Worm (Caenorhabditis elegans) whole organism, L4 larva: ENCODE measurements around the gene wrt-6.
A peak's percentile ranks its signal among the peaks of the same experiment; 100 is the strongest.

ENCODE experiments used
- F10B5.3 ChIP-seq: sonication (generic microtip); optimal IDR thresholded peaks from 2 replicates; lab custom pipeline; 2016; ENCODE audit warnings: mild to moderate bottlenecking, missing genetic modification characterization, missing compliant biosample characterization
- F37D6.2 ChIP-seq: sonication (generic microtip); optimal IDR thresholded peaks from 2 replicates; lab custom pipeline; 2016; ENCODE audit warnings: mild to moderate bottlenecking, missing genetic modification characterization, missing compliant biosample characterization
- R02D3.7 ChIP-seq: fragments of 150-350 bp; sonication (generic microtip); optimal IDR thresholded peaks from 3 replicates; lab custom pipeline; 2014; ENCODE audit warnings: missing biosample characterization, missing genetic modification characterization
- T26A8.4 ChIP-seq: fragments of 200-800 bp; sonication (Bioruptor generic); IDR thresholded peaks from 2 replicates; pipeline ENCODE4 v1.3.6; 2022; ENCODE audit warnings: missing genetic modification characterization, missing compliant biosample characterization
- Y75B8A.6 ChIP-seq: fragments of 200-800 bp; sonication (Bioruptor generic); IDR thresholded peaks from 2 replicates; pipeline ENCODE4 v1.3.6; 2022; ENCODE audit warnings: missing genetic modification reagents, missing genetic modification characterization, missing compliant biosample characterization
- aha-1 ChIP-seq: fragments of 150-350 bp; peaks from one replicate; lab custom pipeline; 2014; ENCODE audit warnings: missing biosample characterization, missing genetic modification characterization
- arid-1 ChIP-seq: fragments of 200-800 bp; sonication (Bioruptor generic); conservative IDR thresholded peaks from 2 replicates; pipeline ENCODE4 v1.3.6; 2022; ENCODE audit warnings: missing genetic modification reagents, missing genetic modification characterization, missing compliant biosample characterization
- ceh-28 ChIP-seq: fragments of 150-350 bp; optimal IDR thresholded peaks from 2 replicates; lab custom pipeline; 2014; ENCODE audit warnings: missing biosample characterization, missing genetic modification reagents, missing genetic modification characterization
- ceh-32 ChIP-seq: sonication (generic microtip); optimal IDR thresholded peaks from 2 replicates; lab custom pipeline; 2016; ENCODE audit warnings: mild to moderate bottlenecking, missing genetic modification characterization, missing compliant biosample characterization; ENCODE audit not compliant: poor library complexity
- daf-12 ChIP-seq: fragments of 150-350 bp; optimal IDR thresholded peaks from 2 replicates; lab custom pipeline; 2014; ENCODE audit warnings: missing biosample characterization, missing genetic modification reagents, missing genetic modification characterization
- daf-16 ChIP-seq, 3 experiments: sonication (generic microtip); optimal IDR thresholded peaks; 2 replicates each; lab custom pipeline; 2016 to 2017; ENCODE audit warnings: missing genetic modification characterization in 3 of 3, missing genetic modification reagents in 3 of 3, mild to moderate bottlenecking in 2 of 3, missing compliant biosample characterization in 2 of 3, missing biosample characterization in 1 of 3, moderate library complexity in 1 of 3
- dmd-6 ChIP-seq: fragments of 200-800 bp; sonication (Bioruptor generic); IDR thresholded peaks from 2 replicates; pipeline ENCODE4 v1.3.6; 2022; ENCODE audit warnings: missing genetic modification reagents, missing genetic modification characterization, missing compliant biosample characterization
- dmd-9 ChIP-seq: fragments of 200-800 bp; sonication (Bioruptor generic); IDR thresholded peaks from 2 replicates; pipeline ENCODE4 v1.3.6; 2022; ENCODE audit warnings: missing genetic modification reagents, missing genetic modification characterization, missing compliant biosample characterization
- duxl-1 ChIP-seq: sonication (generic microtip); optimal IDR thresholded peaks from 2 replicates; lab custom pipeline; 2016; ENCODE audit warnings: mild to moderate bottlenecking, missing genetic modification characterization, moderate library complexity, missing compliant biosample characterization; ENCODE audit not compliant: poor library complexity
- dve-1 ChIP-seq: sonication (generic microtip); optimal IDR thresholded peaks from 2 replicates; lab custom pipeline; 2017; ENCODE audit warnings: antibody characterized with exemption, mild to moderate bottlenecking, missing genetic modification characterization, missing compliant biosample characterization; ENCODE audit not compliant: insufficient read depth
- egl-27 ChIP-seq: sonication (generic microtip); optimal IDR thresholded peaks from 3 replicates; lab custom pipeline; 2017; ENCODE audit warnings: missing biosample characterization, missing genetic modification reagents, missing genetic modification characterization
- egl-43 ChIP-seq: fragments of 200-800 bp; sonication (Bioruptor generic); IDR thresholded peaks from 2 replicates; pipeline ENCODE4 v1.3.6; 2022; ENCODE audit warnings: missing genetic modification reagents, missing genetic modification characterization, missing compliant biosample characterization
- fkh-10 ChIP-seq: fragments of 150-350 bp; optimal IDR thresholded peaks from 2 replicates; lab custom pipeline; 2014; ENCODE audit warnings: missing biosample characterization, missing genetic modification reagents, missing genetic modification characterization
- hlh-11 ChIP-seq: fragments of 200-800 bp; sonication (Bioruptor generic); optimal IDR thresholded peaks from 2 replicates; lab custom pipeline; 2018; ENCODE audit warnings: mild to moderate bottlenecking, missing genetic modification characterization, missing compliant biosample characterization
- hlh-30 ChIP-seq: sonication (generic microtip); optimal IDR thresholded peaks from 2 replicates; lab custom pipeline; 2017; ENCODE audit warnings: antibody characterized with exemption, mild to moderate bottlenecking, missing genetic modification characterization, missing compliant biosample characterization; ENCODE audit not compliant: insufficient read depth
- lin-15B ChIP-seq: fragments of 150-350 bp; sonication (generic microtip); optimal IDR thresholded peaks from 3 replicates; lab custom pipeline; 2014; ENCODE audit warnings: missing biosample characterization, missing genetic modification characterization
- lin-29 ChIP-seq: fragments of 200-800 bp; sonication (Bioruptor generic); IDR thresholded peaks from 2 replicates; pipeline ENCODE4 v1.3.6; 2022; ENCODE audit warnings: missing genetic modification reagents, missing genetic modification characterization, missing compliant biosample characterization
- lin-39 ChIP-seq: fragments of 150-350 bp; optimal IDR thresholded peaks from 2 replicates; lab custom pipeline; 2014; ENCODE audit warnings: missing biosample characterization, missing genetic modification reagents, missing genetic modification characterization
- mdt-29 ChIP-seq: fragments of 200-800 bp; sonication (Bioruptor generic); IDR thresholded peaks from 2 replicates; pipeline ENCODE4 v1.3.6; 2022; ENCODE audit warnings: missing genetic modification reagents, missing genetic modification characterization, missing compliant biosample characterization
- mxl-2 ChIP-seq: fragments of 200-800 bp; sonication (Bioruptor generic); conservative IDR thresholded peaks from 2 replicates; pipeline ENCODE4 v1.3.6; 2022; ENCODE audit warnings: missing genetic modification reagents, missing genetic modification characterization, missing compliant biosample characterization
- mxl-3 ChIP-seq: fragments of 200-800 bp; sonication (Bioruptor generic); optimal IDR thresholded peaks from 2 replicates; lab custom pipeline; 2018; ENCODE audit warnings: mild to moderate bottlenecking, missing genetic modification characterization, missing compliant biosample characterization
- nhr-102 ChIP-seq: sonication (generic microtip); optimal IDR thresholded peaks from 2 replicates; lab custom pipeline; 2016; ENCODE audit warnings: mild to moderate bottlenecking, missing genetic modification characterization, moderate library complexity, missing compliant biosample characterization
- nhr-28 ChIP-seq: fragments of 150-350 bp; optimal IDR thresholded peaks from 2 replicates; lab custom pipeline; 2014; ENCODE audit warnings: missing biosample characterization, missing genetic modification characterization
- nhr-41 ChIP-seq: fragments of 200-800 bp; sonication (Bioruptor generic); IDR thresholded peaks from 2 replicates; pipeline ENCODE4 v1.3.6; 2022; ENCODE audit warnings: missing genetic modification reagents, missing genetic modification characterization, missing compliant biosample characterization
- nhr-77 ChIP-seq: fragments of 150-350 bp; optimal IDR thresholded peaks from 2 replicates; lab custom pipeline; 2014; ENCODE audit warnings: missing biosample characterization, missing genetic modification characterization
- php-3 ChIP-seq: fragments of 200-800 bp; sonication (Bioruptor generic); IDR thresholded peaks from 2 replicates; pipeline ENCODE4 v1.3.6; 2022; ENCODE audit warnings: missing genetic modification reagents, missing genetic modification characterization, missing compliant biosample characterization
- pqm-1 ChIP-seq: sonication (generic microtip); optimal IDR thresholded peaks from 2 replicates; lab custom pipeline; 2017; ENCODE audit warnings: missing biosample characterization, missing genetic modification characterization
- rbr-2 ChIP-seq: sonication (generic microtip); optimal IDR thresholded peaks from 2 replicates; lab custom pipeline; 2016; ENCODE audit warnings: missing genotype, missing genetic modification characterization, missing compliant biosample characterization
- skn-1 ChIP-seq: fragments of 150-350 bp; optimal IDR thresholded peaks from 2 replicates; lab custom pipeline; 2014; ENCODE audit warnings: missing biosample characterization, missing genetic modification characterization
- snpc-1.2 ChIP-seq: fragments of 200-800 bp; sonication (Bioruptor generic); IDR thresholded peaks from 2 replicates; pipeline ENCODE4 v1.3.6; 2022; ENCODE audit warnings: missing genetic modification reagents, missing genetic modification characterization, missing compliant biosample characterization
- spr-1 ChIP-seq: sonication (generic microtip); optimal IDR thresholded peaks from 2 replicates; lab custom pipeline; 2016; ENCODE audit warnings: mild to moderate bottlenecking, missing genetic modification characterization, missing compliant biosample characterization
- unc-130 ChIP-seq: sonication (generic microtip); optimal IDR thresholded peaks from 2 replicates; lab custom pipeline; 2016; ENCODE audit warnings: missing genetic modification reagents, missing genetic modification characterization, missing compliant biosample characterization
- unc-39 ChIP-seq: sonication (generic microtip); optimal IDR thresholded peaks from 2 replicates; lab custom pipeline; 2017; ENCODE audit warnings: missing biosample characterization, missing genetic modification characterization
- zfp-3 ChIP-seq: fragments of 200-800 bp; sonication (Bioruptor generic); conservative IDR thresholded peaks from 2 replicates; pipeline ENCODE4 v1.3.6; 2022; ENCODE audit warnings: missing genetic modification reagents, missing genetic modification characterization, missing compliant biosample characterization
- zip-2 ChIP-seq: fragments of 150-350 bp; optimal IDR thresholded peaks from 2 replicates; lab custom pipeline; 2014; ENCODE audit warnings: missing biosample characterization, missing genetic modification characterization

The wrt-6 gene

ce11 chrX:3495776-3496175 lies 15.7 kb downstream of the wrt-6 start, which contains the start of gene glt-1:
glt-1 (plus strand) TSS chrX:3496026.
- TF ChIP-seq daf-16 (GFP tag; optimal IDR thresholded peaks at IDR 0.05; lab: Kevin White, UChicago) (no peak), daf-16 (tag; optimal IDR thresholded peaks at IDR 0.05; lab: Kevin White, UChicago) (no peak), arid-1 (no peak), mdt-29 (GFP tag; lab: Robert Waterston, UW) (no peak), snpc-1.2 (GFP tag; lab: Robert Waterston, UW) (no peak), lin-15B (tag; lab: Kevin White, UChicago) (no peak), dve-1 (tag; lab: Kevin White, UChicago) (no peak), nhr-28 (tag; lab: Kevin White, UChicago) (peak; percentile 41), egl-27 (tag; lab: Kevin White, UChicago) (no peak), Y75B8A.6 (GFP tag; lab: Robert Waterston, UW) (no peak), nhr-41 (GFP tag; lab: Robert Waterston, UW) (no peak), mxl-3 (GFP tag; lab: Kevin White, UChicago) (peak; percentile 2), ceh-32 (tag; lab: Kevin White, UChicago) (no peak), aha-1 (tag; lab: Kevin White, UChicago) (peak; percentile 78), F10B5.3 (tag; lab: Kevin White, UChicago) (no peak), T26A8.4 (GFP tag; lab: Robert Waterston, UW) (no peak), dmd-9 (GFP tag; lab: Robert Waterston, UW) (no peak), mxl-2 (GFP tag; lab: Robert Waterston, UW) (no peak), nhr-102 (tag; lab: Kevin White, UChicago) (no peak), zfp-3 (GFP tag; lab: Robert Waterston, UW) (no peak), skn-1 (tag; lab: Kevin White, UChicago) (no peak)

ce11 chrX:3498953-3499352 lies 18.9 kb downstream of the wrt-6 start, which contains the start of gene C12D12.1:
C12D12.1 (plus strand) TSS chrX:3499253.
- peak; percentile 36 for TF ChIP-seq pqm-1 (tag; lab: Kevin White, UChicago)
- TF ChIP-seq daf-16 (GFP tag; optimal IDR thresholded peaks at IDR 0.05; lab: Kevin White, UChicago) = no peak
- peak; percentile 20 for TF ChIP-seq daf-16 (tag; optimal IDR thresholded peaks at IDR 0.05; lab: Kevin White, UChicago)
- no peak for TF ChIP-seq rbr-2
- TF ChIP-seq lin-29 (GFP tag; lab: Robert Waterston, UW) = no peak
- TF ChIP-seq lin-39 (tag; lab: Kevin White, UChicago) = no peak
- TF ChIP-seq aha-1 (tag; lab: Kevin White, UChicago) = peak; percentile 41
- TF ChIP-seq, all 104 proteins: peak for 3

DNA sequence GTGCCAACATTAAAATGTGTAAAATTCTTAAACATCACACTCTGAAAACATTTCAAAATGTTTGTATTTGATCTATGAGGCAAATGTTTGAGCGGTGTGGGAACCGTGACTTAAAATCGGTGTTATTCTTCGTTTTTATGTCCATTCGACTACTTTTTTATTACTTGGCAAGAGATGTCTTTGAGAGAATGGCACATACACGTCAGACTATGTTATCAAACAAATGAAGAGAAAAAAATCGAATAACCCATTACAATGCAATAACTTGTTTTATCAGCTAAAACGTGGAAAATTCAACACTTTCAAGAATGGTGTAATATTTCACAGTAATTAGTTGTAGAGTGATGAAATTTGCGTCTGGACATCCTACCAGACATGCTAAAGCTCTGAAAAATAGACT lies 19.8 kb downstream of the wrt-6 start:
- TF ChIP-seq dve-1 (tag; lab: Kevin White, UChicago) = peak; percentile 59
- peak; percentile 62 for TF ChIP-seq nhr-77 (tag; lab: Kevin White, UChicago)
- no peak for TF ChIP-seq zip-2 (tag; lab: Kevin White, UChicago)
- no peak for TF ChIP-seq spr-1 (tag; lab: Kevin White, UChicago)
- TF ChIP-seq hlh-11 (tag; lab: Kevin White, UChicago) = peak; percentile 15
- no peak for TF ChIP-seq daf-16 (GFP tag; optimal IDR thresholded peaks at IDR 0.05; lab: Kevin White, UChicago)
- TF ChIP-seq daf-16 (tag; optimal IDR thresholded peaks at IDR 0.05; lab: Kevin White, UChicago) = peak; percentile 47
- peak; percentile 97 for TF ChIP-seq php-3 (GFP tag; lab: Robert Waterston, UW)
- peak; percentile 53 for TF ChIP-seq dmd-6 (GFP tag; lab: Robert Waterston, UW)
- TF ChIP-seq nhr-28 (tag; lab: Kevin White, UChicago) = peak; percentile 64
- peak; percentile 10 for TF ChIP-seq pqm-1 (tag; lab: Kevin White, UChicago)
- no peak for TF ChIP-seq T26A8.4 (GFP tag; lab: Robert Waterston, UW)
- TF ChIP-seq, all 104 proteins: peak for 8

- TF ChIP-seq aha-1 (tag; lab: Kevin White, UChicago) (peak; percentile 86), ceh-28 (tag; lab: Kevin White, UChicago) (no peak)
Observed at ce11 chrX:3500357-3500756, 20.3 kb downstream of the wrt-6 start.

DNA sequence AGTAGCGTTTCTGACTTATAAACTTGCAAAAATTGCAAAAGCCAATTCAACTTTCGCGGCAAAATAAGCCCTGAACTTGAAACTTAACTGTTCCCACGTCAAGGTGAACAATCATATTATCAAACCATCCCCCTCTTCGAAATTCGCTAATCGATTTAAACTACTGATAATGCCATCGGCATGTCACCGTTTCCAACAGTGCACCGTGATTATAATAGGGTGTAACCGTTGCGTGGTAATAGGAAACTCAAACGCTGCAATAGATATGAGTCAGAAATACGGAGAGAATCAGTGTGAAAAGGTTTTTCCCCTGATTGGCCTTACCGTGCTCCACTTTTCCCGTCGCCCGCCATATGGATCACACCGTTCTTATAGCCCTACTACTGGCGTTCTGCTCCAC lies 20.9 kb downstream of the wrt-6 start:
- TF ChIP-seq egl-43 (no peak), F10B5.3 (tag; lab: Kevin White, UChicago) (no peak), hlh-30 (tag; lab: Kevin White, UChicago) (peak; percentile 25), fkh-10 (GFP tag; lab: Kevin White, UChicago) (no peak), nhr-77 (tag; lab: Kevin White, UChicago) (peak; percentile 21), hlh-11 (tag; lab: Kevin White, UChicago) (peak; percentile 73), dmd-9 (GFP tag; lab: Robert Waterston, UW) (no peak), duxl-1 (tag; lab: Kevin White, UChicago) (no peak), unc-130 (GFP tag; lab: Kevin White, UChicago) (no peak), R02D3.7 (tag; lab: Kevin White, UChicago) (no peak), daf-16 (GFP tag; optimal IDR thresholded peaks at IDR 0.05; lab: Kevin White, UChicago) (no peak), daf-16 (tag; optimal IDR thresholded peaks at IDR 0.05; lab: Kevin White, UChicago) (peak; percentile 61), F37D6.2 (tag; lab: Kevin White, UChicago) (no peak), Y75B8A.6 (GFP tag; lab: Robert Waterston, UW) (no peak), unc-39 (no peak), daf-12 (tag; lab: Kevin White, UChicago) (no peak), egl-27 (tag; lab: Kevin White, UChicago) (no peak)
